Worm (Caenorhabditis elegans) whole organism, early embryonic: ENCODE data around the gene bath-30.

Experiments used
- B0310.2 ChIP-seq: sonication (generic microtip); optimal IDR thresholded peaks from 2 replicates; lab custom pipeline; 2016; ENCODE audit warnings: mild to moderate bottlenecking, missing genetic modification characterization, missing compliant biosample characterization
- F13C5.2 ChIP-seq: sonication (generic microtip); optimal IDR thresholded peaks from 2 replicates; lab custom pipeline; 2017; ENCODE audit warnings: mild to moderate bottlenecking, missing genetic modification characterization, inconsistent platforms, missing compliant biosample characterization
- aly-1 ChIP-seq: sonication (generic microtip); optimal IDR thresholded peaks from 2 replicates; lab custom pipeline; 2016; ENCODE audit warnings: missing genetic modification characterization, missing compliant biosample characterization
- ama-1 ChIP-seq: fragments of 150-350 bp; optimal IDR thresholded peaks from 2 replicates; lab custom pipeline; 2014
- ceh-13 ChIP-seq: fragments of 200-800 bp; sonication (Bioruptor generic); optimal IDR thresholded peaks from 2 replicates; lab custom pipeline; 2018; ENCODE audit warnings: mild to moderate bottlenecking, missing genetic modification characterization, missing compliant biosample characterization
- ceh-36 ChIP-seq: sonication (generic microtip); optimal IDR thresholded peaks from 2 replicates; lab custom pipeline; 2016; ENCODE audit warnings: missing genetic modification characterization, inconsistent platforms, missing compliant biosample characterization
- ets-7 ChIP-seq: sonication (generic microtip); optimal IDR thresholded peaks from 2 replicates; lab custom pipeline; 2016; ENCODE audit warnings: missing genotype, missing genetic modification characterization, missing compliant biosample characterization
- flt-1 ChIP-seq: fragments of 200-800 bp; sonication (Bioruptor generic); IDR thresholded peaks from 2 replicates; pipeline ENCODE4 v1.3.6; 2022; ENCODE audit warnings: missing genetic modification characterization, missing compliant biosample characterization
- hmbx-1 ChIP-seq: sonication (generic microtip); optimal IDR thresholded peaks from 2 replicates; lab custom pipeline; 2016; ENCODE audit warnings: mild to moderate bottlenecking, missing genetic modification characterization, missing compliant biosample characterization
- hmg-4 ChIP-seq: fragments of 200-800 bp; sonication (Bioruptor generic); optimal IDR thresholded peaks from 2 replicates; lab custom pipeline; 2018; ENCODE audit warnings: mild to moderate bottlenecking, missing genetic modification characterization, missing compliant biosample characterization
- hnd-1 ChIP-seq: sonication (generic microtip); optimal IDR thresholded peaks from 2 replicates; lab custom pipeline; 2016; ENCODE audit warnings: missing genetic modification characterization, missing compliant biosample characterization
- pes-1 ChIP-seq: fragments of 200-800 bp; sonication (Bioruptor generic); IDR thresholded peaks from 2 replicates; pipeline ENCODE4 v1.3.6; 2022; ENCODE audit warnings: missing genetic modification reagents, missing genetic modification characterization, missing compliant biosample characterization
- scrt-1 ChIP-seq: fragments of 200-800 bp; sonication (Bioruptor generic); IDR thresholded peaks from 2 replicates; pipeline ENCODE4 v1.3.6; 2022; ENCODE audit warnings: missing genetic modification characterization, missing compliant biosample characterization
- sea-1 ChIP-seq: fragments of 200-800 bp; sonication (Bioruptor generic); conservative IDR thresholded peaks from 2 replicates; pipeline ENCODE4 v1.3.6; 2022; ENCODE audit warnings: missing genetic modification characterization, missing compliant biosample characterization
- tbx-11 ChIP-seq: fragments of 200-800 bp; sonication (Bioruptor generic); IDR thresholded peaks from 2 replicates; pipeline ENCODE4 v1.3.6; 2022; ENCODE audit warnings: missing genetic modification characterization, missing compliant biosample characterization
- tbx-37 ChIP-seq: fragments of 200-800 bp; sonication (Bioruptor generic); conservative IDR thresholded peaks from 2 replicates; pipeline ENCODE4 v1.3.6; 2022; ENCODE audit warnings: missing genetic modification reagents, missing genetic modification characterization, missing compliant biosample characterization
- tra-4 ChIP-seq: sonication (generic microtip); optimal IDR thresholded peaks from 2 replicates; lab custom pipeline; 2017; ENCODE audit warnings: missing genetic modification characterization, missing compliant biosample characterization

Gene bath-30

DNA sequence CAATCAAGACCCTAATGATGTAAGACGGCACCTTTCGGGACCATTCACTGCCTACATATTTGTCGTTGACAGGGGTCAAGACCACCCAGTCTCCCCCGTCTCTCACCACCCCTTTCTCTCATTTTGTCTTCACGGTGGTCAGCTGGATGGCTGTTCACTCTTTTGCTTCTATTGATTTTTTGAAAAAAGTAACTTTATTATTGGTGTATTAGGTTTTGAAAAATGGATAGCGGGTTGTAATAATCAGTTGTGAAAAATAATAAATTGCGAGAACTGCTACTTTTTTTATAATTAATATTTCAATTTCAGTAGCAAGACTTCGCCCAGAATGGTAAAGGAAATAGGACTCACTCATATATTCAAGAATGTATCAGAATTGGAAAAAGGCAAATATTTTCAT is 30.6 kb upstream of the bath-30 start, which contains the start of gene bath-9:
bath-9 (plus strand) TSS at position 301 of the 400 bp plus-strand sequence.
- no peak for TF ChIP-seq ets-7 (tag; lab: Kevin White, UChicago)
- TF ChIP-seq ceh-13 = no peak
- no peak for TF ChIP-seq B0310.2
- TF ChIP-seq scrt-1 (GFP tag; lab: Robert Waterston, UW) = no peak
- no peak for TF ChIP-seq tbx-11 (GFP tag; lab: Robert Waterston, UW)
- TF ChIP-seq F13C5.2 = no peak
- no peak for TF ChIP-seq sea-1 (GFP tag; lab: Robert Waterston, UW)

DNA sequence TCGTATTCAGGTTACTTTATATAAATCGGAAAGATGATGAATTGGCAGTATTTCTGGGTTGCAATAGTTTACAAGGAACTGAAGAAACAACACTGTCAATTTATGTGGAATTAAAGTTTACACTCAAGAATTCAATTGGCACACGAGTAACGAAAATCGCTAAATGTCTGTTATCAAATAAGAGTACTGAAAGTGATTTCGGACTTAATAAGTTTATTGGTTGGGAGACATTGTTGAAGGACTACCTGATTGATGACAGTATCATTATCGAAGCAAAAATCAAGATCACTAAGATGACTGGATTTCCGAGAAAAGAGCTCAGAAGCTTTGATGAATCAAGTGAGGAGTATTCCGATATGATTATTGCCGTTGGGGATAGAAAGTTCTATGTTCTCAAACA is 29.1 kb upstream of the bath-30 start:
- TF ChIP-seq scrt-1 (GFP tag; lab: Robert Waterston, UW) (no peak), hmbx-1 (tag; lab: Kevin White, UChicago) (no peak), hmg-4 (GFP tag; lab: Kevin White, UChicago) (no peak), ama-1 (lab: Kevin White, UChicago) (no peak), F13C5.2 (no peak), B0310.2 (no peak), ceh-13 (no peak), tra-4 (tag; lab: Kevin White, UChicago) (no peak), pes-1 (no peak), hnd-1 (tag; lab: Kevin White, UChicago) (no peak), ets-7 (tag; lab: Kevin White, UChicago) (no peak), tbx-11 (GFP tag; lab: Robert Waterston, UW) (no peak), sea-1 (GFP tag; lab: Robert Waterston, UW) (no peak)

DNA sequence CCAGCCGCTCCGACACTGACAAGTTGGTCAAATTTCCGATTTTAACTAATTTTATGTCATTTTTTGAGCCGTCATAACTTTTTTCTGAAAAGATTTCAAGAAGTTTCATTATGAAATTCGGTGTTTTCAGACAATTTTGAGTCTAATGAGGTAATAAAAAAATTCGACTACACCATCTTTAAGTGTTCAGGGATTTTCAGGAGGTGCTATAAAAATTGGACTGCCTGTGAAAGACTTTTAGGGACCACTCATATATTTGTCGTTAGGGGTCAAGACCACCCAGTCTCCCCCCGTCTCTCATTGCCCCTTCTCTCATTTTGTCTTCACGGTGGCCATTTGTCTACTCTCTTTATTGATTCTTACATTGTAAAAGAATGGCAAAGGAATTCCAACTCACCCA is 28.6 kb upstream of the bath-30 start, which contains the start of gene bath-10:
bath-10 (plus strand) TSS at position 301 of the 400 bp plus-strand sequence.
- TF ChIP-seq scrt-1 (GFP tag; lab: Robert Waterston, UW) (no peak), ets-7 (tag; lab: Kevin White, UChicago) (no peak), flt-1 (GFP tag; lab: Robert Waterston, UW) (no peak), hnd-1 (tag; lab: Kevin White, UChicago) (no peak), F13C5.2 (no peak)

DNA sequence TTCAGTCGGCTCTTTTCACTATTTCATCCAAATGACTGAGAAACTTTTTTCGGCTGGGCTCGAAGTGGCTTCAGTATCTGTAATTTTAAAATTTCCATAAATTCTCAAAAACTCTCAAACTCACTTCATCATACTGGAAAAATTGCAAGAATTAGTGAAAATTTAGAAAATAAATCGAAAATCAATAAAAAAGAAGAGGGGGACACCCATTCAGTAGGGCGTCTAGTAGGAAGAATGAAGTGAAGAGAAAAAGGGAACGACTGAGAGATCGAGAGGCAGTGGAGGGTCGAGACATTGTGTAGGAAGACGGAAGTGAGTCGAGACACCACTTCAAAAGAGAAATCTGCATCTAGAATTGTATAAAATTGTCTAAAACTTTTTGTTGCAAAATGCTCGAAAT is 27.7 kb upstream of the bath-30 start:
- peak; percentile 24 for TF ChIP-seq ets-7 (tag; lab: Kevin White, UChicago)
- no peak for TF ChIP-seq hmbx-1 (tag; lab: Kevin White, UChicago)

DNA sequence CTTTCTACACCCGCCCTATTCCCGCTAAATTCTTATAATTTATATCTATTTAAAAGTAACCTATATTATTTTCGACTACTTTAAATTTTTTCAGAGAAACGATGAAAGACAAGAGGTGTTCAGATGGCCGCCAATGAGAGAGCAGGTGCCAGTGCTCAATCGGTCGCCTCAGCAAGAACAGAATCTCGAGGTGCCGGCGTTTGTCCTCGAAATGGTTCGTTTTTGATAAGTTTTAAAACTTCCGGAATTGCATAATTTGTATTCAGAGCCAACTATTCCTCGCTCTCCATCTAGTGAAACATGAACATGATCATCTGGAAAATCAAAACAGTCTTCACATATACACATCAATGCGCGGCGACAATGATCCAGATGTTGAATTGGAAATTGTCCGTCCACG is 24.8 kb upstream of the bath-30 start, which contains the start of gene bath-23:
bath-23 (plus strand) TSS at position 301 of the 400 bp plus-strand sequence.
- TF ChIP-seq flt-1 (GFP tag; lab: Robert Waterston, UW) (no peak), hnd-1 (tag; lab: Kevin White, UChicago) (no peak), ets-7 (tag; lab: Kevin White, UChicago) (no peak), aly-1 (tag; lab: Kevin White, UChicago) (no peak), scrt-1 (GFP tag; lab: Robert Waterston, UW) (no peak), ceh-36 (tag; lab: Kevin White, UChicago) (no peak), ceh-13 (no peak), hmbx-1 (tag; lab: Kevin White, UChicago) (no peak), ama-1 (lab: Kevin White, UChicago) (no peak), tbx-11 (GFP tag; lab: Robert Waterston, UW) (no peak), sea-1 (GFP tag; lab: Robert Waterston, UW) (no peak), tra-4 (tag; lab: Kevin White, UChicago) (no peak), F13C5.2 (no peak), hmg-4 (GFP tag; lab: Kevin White, UChicago) (no peak), B0310.2 (no peak), tbx-37 (no peak), pes-1 (no peak)

DNA sequence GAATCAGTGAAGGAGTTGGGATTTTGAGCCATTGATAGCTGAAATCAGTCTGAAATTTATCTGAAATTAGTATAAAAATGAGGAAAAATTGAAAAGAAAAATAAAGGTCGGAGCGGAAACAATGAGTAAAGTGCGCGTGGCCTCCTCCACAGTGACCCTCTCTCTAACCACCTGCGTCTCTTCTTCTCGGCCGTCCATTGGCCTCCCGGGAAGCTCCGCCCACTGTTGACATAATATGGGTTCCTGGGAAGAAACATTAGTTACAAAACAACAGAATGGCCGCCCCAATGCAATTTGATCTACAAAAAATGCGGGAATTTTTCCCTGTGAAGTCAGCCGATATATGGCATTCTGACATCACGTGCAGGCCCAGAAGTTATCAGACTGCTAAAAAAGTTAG is 23.9 kb upstream of the bath-30 start, which contains the start of gene Y49F6C.8:
Y49F6C.8 (minus strand) TSS at position 51 of the 400 bp plus-strand sequence.
- TF ChIP-seq tbx-37 = no peak
- no peak for TF ChIP-seq hmbx-1 (tag; lab: Kevin White, UChicago)
- no peak for TF ChIP-seq flt-1 (GFP tag; lab: Robert Waterston, UW)
- TF ChIP-seq ceh-36 (tag; lab: Kevin White, UChicago) = no peak
- TF ChIP-seq pes-1 = no peak
- no peak for TF ChIP-seq ets-7 (tag; lab: Kevin White, UChicago)

DNA sequence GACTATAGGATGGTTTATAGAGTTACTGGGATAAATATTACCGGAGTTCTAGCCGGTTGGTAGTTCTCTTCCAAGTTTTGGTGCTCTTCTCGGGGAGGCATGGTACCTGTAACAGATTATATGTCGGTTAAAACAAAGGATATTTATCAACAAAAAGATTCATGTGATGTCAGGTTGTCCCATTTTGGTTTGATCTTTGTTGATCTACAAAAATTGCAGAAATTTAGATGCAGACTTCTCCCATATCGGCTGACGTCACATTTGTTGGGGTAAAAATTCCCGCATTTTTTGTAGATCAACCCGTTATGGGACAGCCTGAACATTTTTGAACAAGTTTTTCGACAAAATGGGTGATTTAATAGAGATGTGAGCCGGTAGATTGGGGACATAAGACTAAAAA is 21.9 kb upstream of the bath-30 start, which contains the start of gene Y49F6C.7:
Y49F6C.7 (minus strand) TSS at position 101 of the 400 bp plus-strand sequence.
- TF ChIP-seq ceh-13 (no peak), pes-1 (no peak), tbx-37 (no peak), ama-1 (lab: Kevin White, UChicago) (no peak), ceh-36 (tag; lab: Kevin White, UChicago) (no peak), ets-7 (tag; lab: Kevin White, UChicago) (no peak), flt-1 (GFP tag; lab: Robert Waterston, UW) (no peak), hnd-1 (tag; lab: Kevin White, UChicago) (no peak), scrt-1 (GFP tag; lab: Robert Waterston, UW) (no peak), hmbx-1 (tag; lab: Kevin White, UChicago) (no peak), sea-1 (GFP tag; lab: Robert Waterston, UW) (no peak), aly-1 (tag; lab: Kevin White, UChicago) (no peak)

DNA sequence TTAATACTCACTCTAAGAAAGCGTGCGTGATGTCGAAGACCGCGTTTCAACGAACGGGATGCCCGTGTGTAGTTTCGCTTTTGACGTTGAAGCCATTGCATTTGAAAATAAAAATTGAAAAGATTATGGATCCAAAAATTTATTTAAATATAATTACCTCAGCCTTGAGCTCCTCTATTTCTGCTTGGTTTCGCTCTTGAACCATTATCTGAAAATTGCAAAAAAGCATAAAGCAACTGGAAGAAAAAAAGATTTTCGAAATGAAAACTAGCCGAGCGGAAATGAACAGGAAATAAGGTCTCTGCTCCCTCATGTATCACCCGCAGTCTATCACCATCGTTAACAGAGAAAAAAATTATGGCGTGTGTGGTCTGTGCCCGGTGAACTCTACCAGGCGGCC is 20.9 kb upstream of the bath-30 start, which contains the start of gene Y49F6C.6:
Y49F6C.6 (minus strand) TSS at position 101 of the 400 bp plus-strand sequence.
- TF ChIP-seq aly-1 (tag; lab: Kevin White, UChicago) (no peak), pes-1 (no peak), scrt-1 (GFP tag; lab: Robert Waterston, UW) (no peak), flt-1 (GFP tag; lab: Robert Waterston, UW) (no peak), hmg-4 (GFP tag; lab: Kevin White, UChicago) (no peak), ceh-36 (tag; lab: Kevin White, UChicago) (no peak), tbx-37 (no peak), F13C5.2 (no peak), B0310.2 (no peak), ets-7 (tag; lab: Kevin White, UChicago) (no peak), tbx-11 (GFP tag; lab: Robert Waterston, UW) (no peak), hnd-1 (tag; lab: Kevin White, UChicago) (no peak), hmbx-1 (tag; lab: Kevin White, UChicago) (no peak), sea-1 (GFP tag; lab: Robert Waterston, UW) (no peak), ceh-13 (no peak), tra-4 (tag; lab: Kevin White, UChicago) (no peak)
